Worm (Caenorhabditis elegans): ENCODE data around the gene srd-36.

DNA sequence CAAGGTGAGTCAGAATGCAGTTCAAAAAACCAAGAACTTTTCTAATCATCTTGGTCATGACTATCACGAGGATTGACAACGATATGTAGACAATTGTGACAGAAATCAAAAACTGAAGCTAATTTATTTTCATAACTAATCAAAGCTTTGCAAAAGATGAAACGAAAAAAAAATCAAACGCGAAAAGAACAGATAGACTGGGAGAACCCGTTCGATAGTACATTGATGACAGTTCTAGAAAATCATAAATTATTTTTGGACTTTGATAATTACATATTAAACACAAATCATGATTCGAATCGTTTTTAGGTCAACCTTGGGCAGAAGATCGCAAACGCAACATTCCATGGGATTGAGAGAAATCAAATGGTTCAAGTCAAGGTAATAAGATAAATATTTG, 30.5 kb upstream of the srd-36 start:
- TF ChIP-seq unc-3 (GFP tag; conservative IDR thresholded peaks at IDR 0.05) (no peak), unc-3 (tag; optimal IDR thresholded peaks at IDR 0.05) (no peak), nfya-1 (tag; optimal IDR thresholded peaks at IDR 0.05) (no peak), tbx-2 (tag; optimal IDR thresholded peaks at IDR 0.05) (no peak), fkh-10 (GFP tag; optimal IDR thresholded peaks at IDR 0.05) (no peak), ceh-18 (tag; optimal IDR thresholded peaks at IDR 0.05) (no peak)

Data from whole organism, late embryonic.